Worm (Caenorhabditis elegans): Measurements from ENCODE around the gene flp-2.

- TF ChIP-seq klf-2 (GFP tag; conservative IDR thresholded peaks at IDR 0.05) (no peak), tab-1 (GFP tag; IDR thresholded peaks at IDR 0.05) (no peak), cog-1 (tag; optimal IDR thresholded peaks at IDR 0.05) (no peak), ztf-23 (GFP tag; IDR thresholded peaks at IDR 0.05) (no peak), ref-1 (GFP tag; conservative IDR thresholded peaks at IDR 0.05) (no peak)
These were observed 26.6 kb downstream of the flp-2 start for ce11 chrX:10068468-10068867.

Data from whole organism, midembryonic.